Fruit fly (Drosophila melanogaster) whole organism, pupa: ENCODE data around the gene CG43072.

ENCODE experiments used
- Ets98B ChIP-seq: fragments of 200-800 bp; sonication (Bioruptor generic); IDR thresholded peaks from 2 replicates; pipeline ENCODE4 v1.3.6; 2022; ENCODE audit warnings: missing biosample characterization, missing genetic modification characterization
- Pif1A ChIP-seq: fragments of 200-800 bp; sonication (Bioruptor generic); optimal IDR thresholded peaks from 3 replicates; lab custom pipeline; 2016; ENCODE audit warnings: missing biosample characterization, missing genetic modification characterization
- Pif1B ChIP-seq: fragments of 200-800 bp; sonication (Bioruptor generic); optimal IDR thresholded peaks from 3 replicates; lab custom pipeline; 2016; ENCODE audit warnings: missing biosample characterization, missing genetic modification characterization
- Snoo ChIP-seq: fragments of 200-800 bp; sonication (Bioruptor generic); optimal IDR thresholded peaks from 3 replicates; lab custom pipeline; 2017; ENCODE audit warnings: missing biosample characterization, mild to moderate bottlenecking, missing genetic modification characterization, inconsistent platforms

- TF ChIP-seq Ets98B (no peak), Snoo (tag; lab: Kevin White, UChicago) (no peak), Pif1B (GFP tag; lab: Kevin White, UChicago) (no peak), Pif1A (GFP tag; lab: Kevin White, UChicago) (peak; percentile 13)
Measured at dm6 chr3L:21047037-21047436, 18.6 kb upstream of the CG43072 start.
